Fruit fly (Drosophila melanogaster): ENCODE data around the gene Tie.

dm6 chr3L:4484623-4485022 lies 47.3 kb downstream of the Tie start:
- no peak for TF ChIP-seq CG10348 (GFP tag; IDR thresholded peaks at IDR 0.05)
- no peak for TF ChIP-seq CG8159 (tag; optimal IDR thresholded peaks at IDR 0.05)
- no peak for TF ChIP-seq CG12605 (GFP tag; IDR thresholded peaks at IDR 0.05)
- TF ChIP-seq Ets98B (GFP tag; IDR thresholded peaks at IDR 0.05), result no peak
- TF ChIP-seq rn (GFP tag; IDR thresholded peaks at IDR 0.05), result no peak

Data from whole organism, pupa.